Worm (Caenorhabditis elegans) whole organism, L2 larva: ENCODE data around the gene str-43.

Experiments used
- ama-1 ChIP-seq: fragments of 150-350 bp; optimal IDR thresholded peaks from 2 replicates; lab custom pipeline; 2018; ENCODE audit warnings: inconsistent platforms
- blmp-1 ChIP-seq: sonication (generic microtip); optimal IDR thresholded peaks from 2 replicates; lab custom pipeline; 2017; ENCODE audit warnings: missing genetic modification characterization, mild to moderate bottlenecking, missing compliant biosample characterization, antibody characterized with exemption, moderate library complexity; ENCODE audit not compliant: insufficient read depth
- elt-3 ChIP-seq: sonication (generic microtip); optimal IDR thresholded peaks from 2 replicates; lab custom pipeline; 2017; ENCODE audit warnings: missing biosample characterization, missing genetic modification characterization
- lin-11 ChIP-seq: fragments of 150-350 bp; sonication (generic microtip); optimal IDR thresholded peaks from 2 replicates; lab custom pipeline; 2014; ENCODE audit warnings: missing biosample characterization, missing genetic modification characterization, inconsistent platforms, mixed read lengths
- lsy-2 ChIP-seq, 2 experiments: fragments of 150-350 bp in 1 of 2; sonication (generic microtip) in 1 of 2; optimal IDR thresholded peaks; 2 replicates each; lab custom pipeline; 2014 to 2017; ENCODE audit warnings: missing biosample characterization in 2 of 2, missing genetic modification characterization in 2 of 2
- mab-5 ChIP-seq: fragments of 150-350 bp; optimal IDR thresholded peaks from 2 replicates; lab custom pipeline; 2014; ENCODE audit warnings: missing biosample characterization, missing genetic modification characterization
- nhr-12 ChIP-seq: fragments of 150-350 bp; optimal IDR thresholded peaks from 2 replicates; lab custom pipeline; 2014; ENCODE audit warnings: missing biosample characterization, missing genetic modification characterization
- nhr-6 ChIP-seq: fragments of 150-350 bp; optimal IDR thresholded peaks from 2 replicates; lab custom pipeline; 2014; ENCODE audit warnings: missing biosample characterization, missing genetic modification characterization
- nhr-77 ChIP-seq: fragments of 150-350 bp; optimal IDR thresholded peaks from 2 replicates; lab custom pipeline; 2014; ENCODE audit warnings: missing biosample characterization, missing genetic modification characterization
- snpc-4 ChIP-seq: fragments of 150-350 bp; optimal IDR thresholded peaks from 2 replicates; lab custom pipeline; 2014; ENCODE audit warnings: missing biosample characterization, missing genetic modification characterization

DNA sequence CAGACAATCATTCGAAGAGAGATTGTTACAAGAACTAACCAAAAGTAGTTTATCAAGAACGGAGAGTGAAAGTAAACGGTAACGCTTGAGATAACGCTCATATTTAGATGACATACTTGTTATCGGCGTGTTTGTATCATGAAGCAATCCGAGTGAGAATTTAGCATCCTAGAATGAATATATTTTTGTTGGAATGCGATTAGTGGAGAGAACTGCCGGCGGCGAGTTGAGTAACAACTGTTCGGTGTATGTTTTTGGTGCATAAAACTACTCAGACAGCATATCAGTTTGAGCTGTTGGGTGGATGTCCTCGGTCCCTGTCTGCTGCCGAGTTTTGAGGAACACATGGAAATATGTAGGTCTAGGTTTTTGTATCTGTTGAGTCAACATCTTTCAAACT lies 18.4 kb downstream of the str-43 start, which contains the start of gene T23D5.3:
- TF ChIP-seq snpc-4 (tag; lab: Kevin White, UChicago): no peak
- no peak for TF ChIP-seq nhr-6 (tag; lab: Kevin White, UChicago)
- TF ChIP-seq ama-1 (lab: Kevin White, UChicago): no peak
- no peak for TF ChIP-seq blmp-1 (tag; lab: Kevin White, UChicago)
- no peak for TF ChIP-seq lin-11 (tag; lab: Kevin White, UChicago)
- TF ChIP-seq elt-3 (tag; lab: Kevin White, UChicago): no peak
- TF ChIP-seq mab-5 (tag; lab: Kevin White, UChicago): no peak
- TF ChIP-seq nhr-12 (tag; lab: Kevin White, UChicago): no peak
- no peak for TF ChIP-seq nhr-77 (tag; lab: Kevin White, UChicago)
- TF ChIP-seq lsy-2 (tag; optimal IDR thresholded peaks at IDR 0.05; lab: Kevin White, UChicago): no peak
